Worm (Caenorhabditis elegans) whole organism, L1 larva: ENCODE results near the gene F11D11.6.

Source experiments
- aly-2 ChIP-seq: fragments of 150-350 bp; optimal IDR thresholded peaks from 2 replicates; lab custom pipeline; 2014; ENCODE audit warnings: missing biosample characterization, missing genetic modification characterization
- ces-1 ChIP-seq: fragments of 150-350 bp; optimal IDR thresholded peaks from 2 replicates; lab custom pipeline; 2014; ENCODE audit warnings: missing biosample characterization, missing genetic modification reagents, missing genetic modification characterization
- elt-2 ChIP-seq: sonication (generic microtip); optimal IDR thresholded peaks from 2 replicates; lab custom pipeline; 2016; ENCODE audit warnings: missing genetic modification characterization, mild to moderate bottlenecking, inconsistent platforms, missing compliant biosample characterization, missing genetic modification reagents
- lin-14 ChIP-seq: fragments of 200-800 bp; sonication (Bioruptor generic); optimal IDR thresholded peaks from 2 replicates; lab custom pipeline; 2018; ENCODE audit warnings: mild to moderate bottlenecking, missing genetic modification characterization, moderate library complexity, missing compliant biosample characterization
- lin-39 ChIP-seq: fragments of 150-350 bp; optimal IDR thresholded peaks from 2 replicates; lab custom pipeline; 2014; ENCODE audit warnings: missing biosample characterization, missing genetic modification reagents, missing genetic modification characterization
- nhr-76 ChIP-seq: sonication (generic microtip); optimal IDR thresholded peaks from 2 replicates; lab custom pipeline; 2017; ENCODE audit warnings: missing biosample characterization, missing genetic modification characterization
- nhr-77 ChIP-seq: fragments of 150-350 bp; optimal IDR thresholded peaks from 2 replicates; lab custom pipeline; 2014; ENCODE audit warnings: missing biosample characterization, missing genetic modification characterization
- nhr-90 ChIP-seq: sonication (generic microtip); optimal IDR thresholded peaks from 2 replicates; lab custom pipeline; 2016; ENCODE audit warnings: mild to moderate bottlenecking, missing genetic modification characterization, missing compliant biosample characterization; ENCODE audit not compliant: poor library complexity
- pqm-1 ChIP-seq: sonication (generic microtip); optimal IDR thresholded peaks from 3 replicates; lab custom pipeline; 2017; ENCODE audit warnings: missing biosample characterization, missing genetic modification characterization
- snpc-4 ChIP-seq: fragments of 150-350 bp; optimal IDR thresholded peaks from 2 replicates; lab custom pipeline; 2014; ENCODE audit warnings: missing biosample characterization, missing genetic modification characterization

- TF ChIP-seq nhr-77 (no peak), pqm-1 (no peak), lin-39 (tag; lab: Kevin White, UChicago) (no peak), nhr-90 (no peak), elt-2 (tag; lab: Kevin White, UChicago) (no peak), snpc-4 (tag; lab: Kevin White, UChicago) (no peak), nhr-76 (tag; lab: Kevin White, UChicago) (no peak), ces-1 (GFP tag; lab: Kevin White, UChicago) (no peak), lin-14 (GFP tag; lab: Kevin White, UChicago) (no peak), aly-2 (no peak)
Measured at ce11 chrV:18787417-18787918, 34.5 kb upstream of the F11D11.6 start, which contains the start of gene Y17D7B.2.
